Fruit fly (Drosophila melanogaster): ENCODE measurements around the gene gkt.
"Not testable (repeated sequence)": the region's sequence is repeated elsewhere in the genome, so short reads cannot be mapped to it uniquely, and the experiment has no call there.

gkt gene

dm6 chr2L:3163490-3163889, 3.7 kb downstream of the gkt start, which contains the start of gene Hydr2:
Hydr2 (plus strand) TSS chr2L:3163645.
- not testable (repeated sequence) for TF ChIP-seq h, insv, psq (optimal IDR thresholded peaks at IDR 0.05)

dm6 chr2L:3164257-3165021, 4.7 kb downstream of the gkt start:
- no peak for TF ChIP-seq Sin3A (optimal IDR thresholded peaks at IDR 0.05)
- TF ChIP-seq ttk (optimal IDR thresholded peaks at IDR 0.05) = no peak

dm6 chr2L:3165022-3165647, 5.4 kb downstream of the gkt start:
- TF ChIP-seq psq (optimal IDR thresholded peaks at IDR 0.05) (no peak), ttk (optimal IDR thresholded peaks at IDR 0.05) (no peak), Sin3A (optimal IDR thresholded peaks at IDR 0.05) (no peak), h (optimal IDR thresholded peaks at IDR 0.05) (no peak)

- no peak for TF ChIP-seq Sin3A (optimal IDR thresholded peaks at IDR 0.05)
- TF ChIP-seq insv (optimal IDR thresholded peaks at IDR 0.05) = no peak
- TF ChIP-seq ttk (optimal IDR thresholded peaks at IDR 0.05) = no peak
- TF ChIP-seq Myc (optimal IDR thresholded peaks at IDR 0.05) = no peak
These were observed 7.0 kb downstream of the gkt start for dm6 chr2L:3166710-3167109.

- TF ChIP-seq ttk (optimal IDR thresholded peaks at IDR 0.05) (no peak), Sin3A (optimal IDR thresholded peaks at IDR 0.05) (no peak), insv (optimal IDR thresholded peaks at IDR 0.05) (no peak), Myc (optimal IDR thresholded peaks at IDR 0.05) (no peak), h (optimal IDR thresholded peaks at IDR 0.05) (no peak), psq (optimal IDR thresholded peaks at IDR 0.05) (no peak)
These were observed 11.3 kb downstream of the gkt start, which contains the start of gene CG44002 for dm6 chr2L:3170949-3171579. CG44002 (minus strand) TSS chr2L:3171092.

- TF ChIP-seq psq (optimal IDR thresholded peaks at IDR 0.05) = no peak
These were observed 13.1 kb downstream of the gkt start for dm6 chr2L:3172745-3173271.

dm6 chr2L:3173740-3174139, 14.0 kb downstream of the gkt start, which contains the start of the genes CG31698 and CG15404:
CG31698 (minus strand) TSS chr2L:3173840.
CG15404 (plus strand) TSS chr2L:3173972.
- TF ChIP-seq h (optimal IDR thresholded peaks at IDR 0.05) (no peak), ttk (optimal IDR thresholded peaks at IDR 0.05) (no peak), psq (optimal IDR thresholded peaks at IDR 0.05) (no peak), Sin3A (optimal IDR thresholded peaks at IDR 0.05) (no peak), Myc (optimal IDR thresholded peaks at IDR 0.05) (no peak), insv (optimal IDR thresholded peaks at IDR 0.05) (no peak)

- TF ChIP-seq Myc (optimal IDR thresholded peaks at IDR 0.05) (no peak), ttk (optimal IDR thresholded peaks at IDR 0.05) (no peak), h (optimal IDR thresholded peaks at IDR 0.05) (no peak), Sin3A (optimal IDR thresholded peaks at IDR 0.05) (no peak), psq (optimal IDR thresholded peaks at IDR 0.05) (no peak), insv (optimal IDR thresholded peaks at IDR 0.05) (no peak)
These were observed 19.9 kb downstream of the gkt start for dm6 chr2L:3179654-3180053.

- TF ChIP-seq insv (optimal IDR thresholded peaks at IDR 0.05) (no peak), ttk (optimal IDR thresholded peaks at IDR 0.05) (no peak), psq (optimal IDR thresholded peaks at IDR 0.05) (no peak)
These were observed 23.5 kb downstream of the gkt start for dm6 chr2L:3183205-3183604.

- TF ChIP-seq insv (optimal IDR thresholded peaks at IDR 0.05) (no peak), ttk (optimal IDR thresholded peaks at IDR 0.05) (no peak), psq (optimal IDR thresholded peaks at IDR 0.05) (no peak), h (optimal IDR thresholded peaks at IDR 0.05) (no peak), Sin3A (optimal IDR thresholded peaks at IDR 0.05) (no peak), Myc (optimal IDR thresholded peaks at IDR 0.05) (no peak)
These were observed 29.1 kb downstream of the gkt start for dm6 chr2L:3188875-3189274.

- no peak for TF ChIP-seq h (optimal IDR thresholded peaks at IDR 0.05)
- no peak for TF ChIP-seq ttk (optimal IDR thresholded peaks at IDR 0.05)
- TF ChIP-seq psq (optimal IDR thresholded peaks at IDR 0.05) = no peak
- TF ChIP-seq Sin3A (optimal IDR thresholded peaks at IDR 0.05) = no peak
- TF ChIP-seq insv (optimal IDR thresholded peaks at IDR 0.05) = no peak
- no peak for TF ChIP-seq Myc (optimal IDR thresholded peaks at IDR 0.05)
These were observed 39.8 kb downstream of the gkt start for dm6 chr2L:3199556-3199955.

- TF ChIP-seq Sin3A (optimal IDR thresholded peaks at IDR 0.05) = no peak
- TF ChIP-seq psq (optimal IDR thresholded peaks at IDR 0.05) = no peak
- no peak for TF ChIP-seq ttk (optimal IDR thresholded peaks at IDR 0.05)
- TF ChIP-seq Myc (optimal IDR thresholded peaks at IDR 0.05) = no peak
- no peak for TF ChIP-seq insv (optimal IDR thresholded peaks at IDR 0.05)
These were observed 40.6 kb downstream of the gkt start, which contains the start of gene CG34393 for dm6 chr2L:3200396-3200795. CG34393 (minus strand) TSS chr2L:3200496.

Measured in Kc167 (cell line).